Worm (Caenorhabditis elegans) whole organism, young adult: ENCODE measurements around the gene C29F9.2.

Experiments used
- B0336.3 ChIP-seq: fragments of 200-800 bp; sonication (Bioruptor generic); IDR thresholded peaks from 2 replicates; pipeline ENCODE4 v1.3.6; 2022; ENCODE audit warnings: missing genetic modification characterization, missing compliant biosample characterization
- akir-1 ChIP-seq: fragments of 200-800 bp; sonication (Bioruptor generic); optimal IDR thresholded peaks from 2 replicates; lab custom pipeline; 2018; ENCODE audit warnings: mild to moderate bottlenecking, missing genetic modification characterization, moderate library complexity, missing compliant biosample characterization
- bed-2 ChIP-seq: fragments of 200-800 bp; sonication (Bioruptor generic); IDR thresholded peaks from 2 replicates; pipeline ENCODE4 v1.3.6; 2022; ENCODE audit warnings: missing genetic modification reagents, missing genetic modification characterization, missing compliant biosample characterization
- dox-1 ChIP-seq: fragments of 200-800 bp; sonication (Bioruptor generic); IDR thresholded peaks from 2 replicates; pipeline ENCODE4 v1.3.6; 2022; ENCODE audit warnings: missing genetic modification reagents, missing genetic modification characterization, missing compliant biosample characterization
- dpl-1 ChIP-seq: fragments of 150-350 bp; optimal IDR thresholded peaks from 2 replicates; lab custom pipeline; 2014; ENCODE audit warnings: missing biosample characterization, missing genetic modification reagents, missing genetic modification characterization
- hsf-1 ChIP-seq: fragments of 200-800 bp; sonication (Bioruptor generic); IDR thresholded peaks from 2 replicates; pipeline ENCODE4 v1.3.6; 2022; ENCODE audit warnings: missing genetic modification reagents, missing genetic modification characterization, missing compliant biosample characterization
- sptf-2 ChIP-seq: fragments of 200-800 bp; sonication (Bioruptor generic); optimal IDR thresholded peaks from 2 replicates; lab custom pipeline; 2018; ENCODE audit warnings: mild to moderate bottlenecking, missing genetic modification characterization, missing compliant biosample characterization
- unc-62 ChIP-seq: fragments of 150-350 bp; optimal IDR thresholded peaks from 2 replicates; lab custom pipeline; 2014; ENCODE audit warnings: missing biosample characterization, missing genetic modification reagents, missing genetic modification characterization

ce11 chrIII:180963-181362 lies 50.2 kb downstream of the C29F9.2 start, which contains the start of gene F40G9.5:
- TF ChIP-seq sptf-2 (GFP tag; lab: Kevin White, UChicago) = no peak
- TF ChIP-seq akir-1 (GFP tag; lab: Kevin White, UChicago) = no peak
- no peak for TF ChIP-seq dpl-1 (GFP tag; lab: Kevin White, UChicago)
- no peak for TF ChIP-seq dox-1 (GFP tag; lab: Robert Waterston, UW)
- no peak for TF ChIP-seq bed-2 (GFP tag; lab: Robert Waterston, UW)
- TF ChIP-seq B0336.3 (GFP tag; lab: Robert Waterston, UW) = no peak
- TF ChIP-seq unc-62 (GFP tag; lab: Kevin White, UChicago) = no peak
- no peak for TF ChIP-seq hsf-1 (GFP tag; lab: Robert Waterston, UW)
